Worm (Caenorhabditis elegans) whole organism, L1 larva: ENCODE data around the gene C04E7.3.

Source experiments
- C16A3.4 ChIP-seq: fragments of 150-350 bp; optimal IDR thresholded peaks from 2 replicates; lab custom pipeline; 2014; ENCODE audit warnings: missing biosample characterization, missing genetic modification characterization
- C34B4.2 ChIP-seq: sonication (generic microtip); optimal IDR thresholded peaks from 2 replicates; lab custom pipeline; 2017; ENCODE audit warnings: mild to moderate bottlenecking, missing genetic modification characterization, missing compliant biosample characterization
- F16B12.6 ChIP-seq: fragments of 150-350 bp; optimal IDR thresholded peaks from 2 replicates; lab custom pipeline; 2014; ENCODE audit warnings: missing biosample characterization, missing genetic modification characterization
- Y116A8C.19 ChIP-seq: sonication (generic microtip); optimal IDR thresholded peaks from 2 replicates; lab custom pipeline; 2016; ENCODE audit warnings: missing compliant biosample characterization, missing genetic modification characterization, borderline replicate concordance
- aha-1 ChIP-seq: fragments of 150-350 bp; optimal IDR thresholded peaks from 2 replicates; lab custom pipeline; 2014; ENCODE audit warnings: missing biosample characterization, missing genetic modification characterization
- alr-1 ChIP-seq: fragments of 200-800 bp; sonication (Bioruptor generic); optimal IDR thresholded peaks from 2 replicates; lab custom pipeline; 2018; ENCODE audit warnings: borderline replicate concordance, mild to moderate bottlenecking, missing genetic modification characterization, missing compliant biosample characterization
- blmp-1 ChIP-seq: fragments of 150-350 bp; optimal IDR thresholded peaks from 2 replicates; lab custom pipeline; 2014; ENCODE audit warnings: missing biosample characterization, missing genetic modification characterization
- ceh-63 ChIP-seq: fragments of 200-800 bp; sonication (Bioruptor generic); optimal IDR thresholded peaks from 2 replicates; lab custom pipeline; 2018; ENCODE audit warnings: mild to moderate bottlenecking, missing genetic modification characterization, missing compliant biosample characterization
- ceh-8 ChIP-seq: fragments of 200-800 bp; sonication (Bioruptor generic); optimal IDR thresholded peaks from 2 replicates; lab custom pipeline; 2018; ENCODE audit warnings: mild to moderate bottlenecking, missing genetic modification characterization, moderate library complexity, missing compliant biosample characterization
- ceh-82 ChIP-seq, 3 experiments: fragments of 150-350 bp in 1 of 3; sonication (generic microtip) in 2 of 3; optimal IDR thresholded peaks; 2 replicates each; lab custom pipeline; 2014 to 2017; ENCODE audit warnings: missing biosample characterization in 3 of 3, missing genetic modification characterization in 3 of 3
- dpl-1 ChIP-seq, 3 experiments: fragments of 150-350 bp in 2 of 3; sonication (generic microtip) in 1 of 3; optimal IDR thresholded peaks; 2 replicates each; lab custom pipeline; 2014 to 2017; ENCODE audit warnings: missing biosample characterization in 3 of 3, missing genetic modification characterization in 3 of 3, missing genetic modification reagents in 3 of 3
- efl-1 ChIP-seq, 4 experiments: fragments of 150-350 bp; optimal IDR thresholded peaks in 3 of 4; peaks in 1 of 4; 1 replicate in 1 of 4; 2 replicates in 3 of 4; lab custom pipeline; 2014; ENCODE audit warnings: missing biosample characterization in 2 of 4, missing genetic modification characterization in 2 of 4, missing genetic modification reagents in 2 of 4
- elt-3 ChIP-seq, 6 experiments: fragments of 150-350 bp in 1 of 6; sonication (generic microtip); optimal IDR thresholded peaks; 2 replicates each; lab custom pipeline; 2017 to 2018; ENCODE audit warnings: missing biosample characterization in 6 of 6, missing genetic modification characterization in 6 of 6, inconsistent platforms in 1 of 6
- ets-5 ChIP-seq: fragments of 200-800 bp; sonication (Bioruptor generic); IDR thresholded peaks from 2 replicates; pipeline ENCODE4 v1.3.6; 2022; ENCODE audit warnings: missing genetic modification characterization, missing compliant biosample characterization
- fkh-10 ChIP-seq: sonication (generic microtip); optimal IDR thresholded peaks from 2 replicates; lab custom pipeline; 2017; ENCODE audit warnings: missing biosample characterization, missing genetic modification reagents, missing genetic modification characterization
- fkh-4 ChIP-seq: sonication (generic microtip); optimal IDR thresholded peaks from 2 replicates; lab custom pipeline; 2016; ENCODE audit warnings: missing compliant biosample characterization, missing genetic modification characterization, borderline replicate concordance
- fos-1 ChIP-seq: fragments of 150-350 bp; optimal IDR thresholded peaks from 2 replicates; lab custom pipeline; 2014; ENCODE audit warnings: missing biosample characterization, missing genetic modification characterization
- grh-1 ChIP-seq: fragments of 200-800 bp; sonication (Bioruptor generic); IDR thresholded peaks from 2 replicates; pipeline ENCODE4 v1.3.6; 2022; ENCODE audit warnings: missing genetic modification reagents, missing genetic modification characterization, missing compliant biosample characterization
- irx-1 ChIP-seq: sonication (generic microtip); optimal IDR thresholded peaks from 2 replicates; lab custom pipeline; 2016; ENCODE audit warnings: missing genetic modification characterization, missing compliant biosample characterization
- isw-1 ChIP-seq: fragments of 200-800 bp; sonication (Bioruptor generic); IDR thresholded peaks from 2 replicates; pipeline ENCODE4 v1.3.6; 2022; ENCODE audit warnings: missing genetic modification characterization, missing compliant biosample characterization
- jun-1 ChIP-seq: fragments of 150-350 bp; optimal IDR thresholded peaks from 2 replicates; lab custom pipeline; 2014; ENCODE audit warnings: missing biosample characterization, missing genetic modification reagents, missing genetic modification characterization
- lin-13 ChIP-seq: fragments of 150-350 bp; optimal IDR thresholded peaks from 2 replicates; lab custom pipeline; 2014; ENCODE audit warnings: missing biosample characterization, missing genetic modification reagents, missing genetic modification characterization
- lin-14 ChIP-seq: fragments of 200-800 bp; sonication (Bioruptor generic); optimal IDR thresholded peaks from 2 replicates; lab custom pipeline; 2018; ENCODE audit warnings: mild to moderate bottlenecking, missing genetic modification characterization, moderate library complexity, missing compliant biosample characterization
- lin-15B ChIP-seq: fragments of 150-350 bp; sonication (generic microtip); optimal IDR thresholded peaks from 3 replicates; lab custom pipeline; 2014; ENCODE audit warnings: missing biosample characterization, missing genetic modification characterization
- lin-35 ChIP-seq, 2 experiments: fragments of 150-350 bp; optimal IDR thresholded peaks; 2 replicates each; lab custom pipeline; 2014; ENCODE audit warnings: missing biosample characterization in 2 of 2, missing genetic modification characterization in 2 of 2, missing genetic modification reagents in 2 of 2
- lsy-2 ChIP-seq, 2 experiments: fragments of 150-350 bp; optimal IDR thresholded peaks; 2 replicates each; lab custom pipeline; 2014; ENCODE audit warnings: missing biosample characterization in 2 of 2, missing genetic modification characterization in 2 of 2
- mep-1 ChIP-seq: fragments of 150-350 bp; optimal IDR thresholded peaks from 2 replicates; lab custom pipeline; 2014; ENCODE audit warnings: missing biosample characterization, missing genetic modification characterization
- nhr-11 ChIP-seq: fragments of 150-350 bp; optimal IDR thresholded peaks from 2 replicates; lab custom pipeline; 2014; ENCODE audit warnings: missing biosample characterization, missing genetic modification characterization
- nhr-20 ChIP-seq: sonication (generic microtip); optimal IDR thresholded peaks from 2 replicates; lab custom pipeline; 2016; ENCODE audit warnings: mild to moderate bottlenecking, missing genetic modification characterization, missing compliant biosample characterization
- nhr-237 ChIP-seq: fragments of 150-350 bp; optimal IDR thresholded peaks from 2 replicates; lab custom pipeline; 2014; ENCODE audit warnings: missing biosample characterization, missing genetic modification characterization
- nhr-85 ChIP-seq: sonication (generic microtip); peaks from one replicate; lab custom pipeline; 2016; ENCODE audit warnings: missing genetic modification characterization, inconsistent platforms, missing compliant biosample characterization
- nhr-90 ChIP-seq: sonication (generic microtip); optimal IDR thresholded peaks from 2 replicates; lab custom pipeline; 2016; ENCODE audit warnings: mild to moderate bottlenecking, missing genetic modification characterization, missing compliant biosample characterization; ENCODE audit not compliant: poor library complexity
- pag-3 ChIP-seq: sonication (generic microtip); optimal IDR thresholded peaks from 2 replicates; lab custom pipeline; 2017; ENCODE audit warnings: missing genetic modification characterization, mild to moderate bottlenecking, missing compliant biosample characterization, antibody characterized with exemption, borderline replicate concordance; ENCODE audit not compliant: insufficient read depth
- rnt-1 ChIP-seq: sonication (generic microtip); optimal IDR thresholded peaks from 2 replicates; lab custom pipeline; 2016; ENCODE audit warnings: mild to moderate bottlenecking, missing genetic modification characterization, moderate library complexity, missing compliant biosample characterization
- skn-1 ChIP-seq: fragments of 150-350 bp; optimal IDR thresholded peaks from 2 replicates; lab custom pipeline; 2014; ENCODE audit warnings: missing biosample characterization, missing genetic modification characterization
- snpc-4 ChIP-seq: fragments of 150-350 bp; optimal IDR thresholded peaks from 2 replicates; lab custom pipeline; 2014; ENCODE audit warnings: missing biosample characterization, missing genetic modification characterization
- snu-23 ChIP-seq: sonication (generic microtip); optimal IDR thresholded peaks from 2 replicates; lab custom pipeline; 2016; ENCODE audit warnings: missing genetic modification characterization, missing compliant biosample characterization
- sptf-1 ChIP-seq: fragments of 150-350 bp; optimal IDR thresholded peaks from 2 replicates; lab custom pipeline; 2014; ENCODE audit warnings: missing biosample characterization, missing genetic modification characterization
- swsn-7 ChIP-seq: sonication (generic microtip); optimal IDR thresholded peaks from 2 replicates; lab custom pipeline; 2016; ENCODE audit warnings: missing genetic modification characterization, missing compliant biosample characterization
- tbx-2 ChIP-seq: sonication (generic microtip); optimal IDR thresholded peaks from 2 replicates; lab custom pipeline; 2016; ENCODE audit warnings: missing genetic modification characterization, missing compliant biosample characterization
- unc-130 ChIP-seq: fragments of 150-350 bp; optimal IDR thresholded peaks from 2 replicates; lab custom pipeline; 2017; ENCODE audit warnings: missing biosample characterization, missing genetic modification characterization, inconsistent platforms
- unc-30 ChIP-seq: sonication (generic microtip); optimal IDR thresholded peaks from 2 replicates; lab custom pipeline; 2017; ENCODE audit warnings: missing biosample characterization, missing genetic modification characterization
- unc-86 ChIP-seq: sonication (generic microtip); optimal IDR thresholded peaks from 2 replicates; lab custom pipeline; 2016; ENCODE audit warnings: missing genetic modification characterization, missing compliant biosample characterization
- unc-98 ChIP-seq: fragments of 200-800 bp; sonication (Bioruptor generic); IDR thresholded peaks from 2 replicates; pipeline ENCODE4 v1.3.6; 2022; ENCODE audit warnings: missing genetic modification characterization, missing compliant biosample characterization
- vab-15 ChIP-seq: sonication (generic microtip); optimal IDR thresholded peaks from 2 replicates; lab custom pipeline; 2017; ENCODE audit warnings: missing genotype, mild to moderate bottlenecking, missing genetic modification characterization, missing compliant biosample characterization
- xbp-1 ChIP-seq: sonication (generic microtip); optimal IDR thresholded peaks from 2 replicates; lab custom pipeline; 2016; ENCODE audit warnings: missing genetic modification characterization, missing compliant biosample characterization
- zag-1 ChIP-seq: fragments of 150-350 bp; optimal IDR thresholded peaks from 2 replicates; lab custom pipeline; 2014; ENCODE audit warnings: missing biosample characterization, missing genetic modification characterization
- zip-4 ChIP-seq: fragments of 200-800 bp; sonication (Bioruptor generic); optimal IDR thresholded peaks from 2 replicates; lab custom pipeline; 2018; ENCODE audit warnings: mild to moderate bottlenecking, missing genetic modification characterization, moderate library complexity, missing compliant biosample characterization
- ztf-4 ChIP-seq: fragments of 150-350 bp; optimal IDR thresholded peaks from 2 replicates; lab custom pipeline; 2014; ENCODE audit warnings: missing biosample characterization, missing genetic modification characterization

The C04E7.3 gene

DNA sequence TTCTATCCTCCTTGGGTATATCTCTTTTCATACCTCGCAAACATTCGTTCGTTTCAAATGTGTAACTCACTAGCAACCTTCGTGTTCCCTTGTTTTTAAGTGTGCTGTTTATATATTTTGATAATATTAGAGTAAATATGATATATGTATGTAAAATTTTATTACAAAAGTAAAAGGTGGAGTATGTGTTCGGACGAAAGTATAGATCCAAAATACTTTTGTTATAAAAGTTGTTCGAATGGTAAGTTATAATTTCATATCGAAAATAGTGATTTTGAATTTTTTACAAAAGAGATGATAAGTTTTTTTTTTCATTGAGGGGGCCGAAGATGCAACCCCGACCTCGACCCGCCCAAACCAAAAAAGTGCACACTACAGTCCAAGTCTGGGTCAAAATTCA is 10.8 kb upstream of the C04E7.3 start, which contains the start of gene C04E7.1:
Gene C04E7.1 (plus strand): TSS at position 301 of the 400 bp plus-strand sequence.
- no peak for TF ChIP-seq unc-30 (tag; lab: Kevin White, UChicago)
- TF ChIP-seq efl-1 (optimal IDR thresholded peaks at IDR 0.05; lab: Kevin White, UChicago): no peak
- peak in 1 of 2 experiments; percentile 42 for TF ChIP-seq efl-1 (GFP tag; optimal IDR thresholded peaks at IDR 0.05 in 1 of 2; lab: Kevin White, UChicago)
- TF ChIP-seq unc-98 (GFP tag; lab: Robert Waterston, UW): no peak
- TF ChIP-seq, all 84 proteins: peak for 1

DNA sequence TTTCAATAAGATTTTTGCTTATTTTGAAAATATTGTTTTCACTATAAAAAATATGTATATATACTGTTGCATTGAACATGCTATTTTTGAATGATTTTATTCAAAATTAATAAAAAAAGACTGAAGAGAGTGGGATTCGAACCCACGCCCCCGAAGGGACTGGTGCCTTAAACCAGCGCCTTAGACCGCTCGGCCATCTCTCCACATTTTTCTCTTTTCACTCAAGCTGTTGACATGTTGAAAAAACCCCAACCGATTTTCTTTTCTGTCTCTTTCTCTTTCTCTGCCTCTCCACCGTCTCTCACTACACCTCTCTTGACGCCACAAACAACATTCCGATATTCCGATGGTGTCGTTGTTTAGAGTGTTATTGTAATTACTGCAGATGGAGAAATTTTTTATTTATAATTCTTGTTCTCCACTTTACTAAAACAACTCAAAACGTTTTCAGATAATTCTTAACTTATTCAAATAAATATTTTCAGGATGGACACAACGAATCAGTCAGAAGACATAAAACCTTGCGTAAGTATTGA is 6.2 kb upstream of the C04E7.3 start, which contains the start of gene sor-3:
Gene sor-3 (plus strand): TSS at position 486 of the 536 bp plus-strand sequence.
- TF ChIP-seq zag-1 (tag; lab: Kevin White, UChicago): peak; percentile 24
- peak; percentile 81 to 89 (median 85) for TF ChIP-seq ceh-82 (tag; optimal IDR thresholded peaks at IDR 0.05; lab: Kevin White, UChicago)
- no peak for TF ChIP-seq aha-1 (tag; lab: Kevin White, UChicago)
- TF ChIP-seq dpl-1 (GFP tag; optimal IDR thresholded peaks at IDR 0.05; lab: Kevin White, UChicago): peak; percentile 30 to 47 (median 36)
- peak; percentile 83 for TF ChIP-seq nhr-85 (tag; lab: Kevin White, UChicago)
- TF ChIP-seq tbx-2 (tag; lab: Kevin White, UChicago): peak; percentile 87
- peak; percentile 16 for TF ChIP-seq ztf-4 (tag; lab: Kevin White, UChicago)
- TF ChIP-seq zip-4 (GFP tag; lab: Kevin White, UChicago): no peak
- 0 out of 2 replicates have a peak, but pooled peaks have one; percentile 19 for TF ChIP-seq grh-1
- TF ChIP-seq blmp-1 (tag; lab: Kevin White, UChicago): peak; percentile 67
- TF ChIP-seq alr-1 (tag; lab: Kevin White, UChicago): no peak
- peak; percentile 79 for TF ChIP-seq unc-86
- peak; percentile 88 for TF ChIP-seq C16A3.4
- TF ChIP-seq C34B4.2 (tag; lab: Kevin White, UChicago): no peak
- peak; percentile 66 for TF ChIP-seq isw-1 (GFP tag; lab: Robert Waterston, UW)
- peak; percentile 49 for TF ChIP-seq unc-130 (tag; lab: Kevin White, UChicago)
- TF ChIP-seq vab-15: peak; percentile 18
- TF ChIP-seq nhr-20: peak; percentile 88
- TF ChIP-seq jun-1 (tag; lab: Kevin White, UChicago): peak; percentile 87
- TF ChIP-seq swsn-7: peak; percentile 91
- TF ChIP-seq mep-1 (tag; lab: Kevin White, UChicago): peak; percentile 86
- no peak for TF ChIP-seq Y116A8C.19 (tag; lab: Kevin White, UChicago)
- TF ChIP-seq fkh-4: no peak
- peak; percentile 85 for TF ChIP-seq rnt-1
- no peak for TF ChIP-seq pag-3 (tag; lab: Kevin White, UChicago)
- TF ChIP-seq xbp-1 (tag; lab: Kevin White, UChicago): peak; percentile 81
- peak; percentile 59 to 83 for TF ChIP-seq lin-35 (GFP tag; optimal IDR thresholded peaks at IDR 0.05; lab: Kevin White, UChicago)
- TF ChIP-seq snu-23: peak; percentile 96
- peak; percentile 76 for TF ChIP-seq ceh-8 (GFP tag; lab: Kevin White, UChicago)
- TF ChIP-seq nhr-237 (tag; lab: Kevin White, UChicago): peak; percentile 53
- TF ChIP-seq fos-1 (tag; lab: Kevin White, UChicago): peak; percentile 70
- TF ChIP-seq lin-14: peak; percentile 87
- peak; percentile 51 for TF ChIP-seq nhr-11
- peak; percentile 62 for TF ChIP-seq snpc-4 (tag; lab: Kevin White, UChicago)
- TF ChIP-seq nhr-90: peak; percentile 90
- TF ChIP-seq lin-13 (GFP tag; lab: Kevin White, UChicago): peak; percentile 73
- TF ChIP-seq ets-5 (GFP tag; lab: Robert Waterston, UW): no peak
- TF ChIP-seq lin-15B (tag; lab: Kevin White, UChicago): no peak
- TF ChIP-seq ceh-63 (GFP tag; lab: Kevin White, UChicago): no peak
- TF ChIP-seq F16B12.6 (tag; lab: Kevin White, UChicago): peak; percentile 51
- peak; percentile 76 for TF ChIP-seq irx-1 (tag; lab: Kevin White, UChicago)
- no peak for TF ChIP-seq unc-98 (GFP tag; lab: Robert Waterston, UW)
- peak; percentile 75 to 89 for TF ChIP-seq lsy-2 (tag; optimal IDR thresholded peaks at IDR 0.05; lab: Kevin White, UChicago)
- peak in 2 of 6 experiments; percentile 50 to 79 for TF ChIP-seq elt-3 (tag; optimal IDR thresholded peaks at IDR 0.05; lab: Kevin White, UChicago)
- TF ChIP-seq fkh-10 (GFP tag; lab: Kevin White, UChicago): peak; percentile 56
- peak; percentile 69 for TF ChIP-seq skn-1 (tag; lab: Kevin White, UChicago)
- no peak for TF ChIP-seq sptf-1 (tag; lab: Kevin White, UChicago)
